Worm (Caenorhabditis elegans): ENCODE measurements around the gene ncx-6.
A peak's percentile ranks its signal among the peaks of the same experiment; 100 is the strongest.

ncx-6 gene

ce11 chrIII:9698635-9699396, 14.9 kb downstream of the ncx-6 start (continued):
- peak; percentile 17 to 78 for TF ChIP-seq mdl-1 (tag; optimal IDR thresholded peaks at IDR 0.05)
- 0 out of 2 replicates have a peak, but pooled peaks have one; percentile 40 for TF ChIP-seq tra-1 (GFP tag; IDR thresholded peaks at IDR 0.05)
- no peak for TF ChIP-seq ama-1 (optimal IDR thresholded peaks at IDR 0.05)
- TF ChIP-seq Y75B8A.6 (GFP tag; IDR thresholded peaks at IDR 0.05), result no peak
- no peak for TF ChIP-seq spr-1 (tag; optimal IDR thresholded peaks at IDR 0.05)
- TF ChIP-seq zag-1 (tag; optimal IDR thresholded peaks at IDR 0.05), result no peak
- no peak for TF ChIP-seq lin-13 (GFP tag; optimal IDR thresholded peaks at IDR 0.05)
- TF ChIP-seq fkh-10 (GFP tag; optimal IDR thresholded peaks at IDR 0.05), result no peak
- no peak for TF ChIP-seq daf-16 (GFP tag; optimal IDR thresholded peaks at IDR 0.05)
- TF ChIP-seq daf-16 (tag; optimal IDR thresholded peaks at IDR 0.05), result no peak
- TF ChIP-seq nhr-6 (tag; optimal IDR thresholded peaks at IDR 0.05), result no peak
- TF ChIP-seq fos-1 (tag; optimal IDR thresholded peaks at IDR 0.05), result no peak
- TF ChIP-seq T20F7.1 (GFP tag; optimal IDR thresholded peaks at IDR 0.05), result no peak
- TF ChIP-seq lin-39 (tag; optimal IDR thresholded peaks at IDR 0.05), result no peak
- no peak for TF ChIP-seq php-3 (GFP tag; IDR thresholded peaks at IDR 0.05)
- no peak for TF ChIP-seq gei-8 (GFP tag; optimal IDR thresholded peaks at IDR 0.05)
- no peak for TF ChIP-seq attf-4 (tag; optimal IDR thresholded peaks at IDR 0.05)
- peak; percentile 77 for TF ChIP-seq mxl-3 (GFP tag; optimal IDR thresholded peaks at IDR 0.05)

ce11 chrIII:9697886-9698285, 15.9 kb downstream of the ncx-6 start:
- TF ChIP-seq hlh-11 (tag; optimal IDR thresholded peaks at IDR 0.05) (no peak), hlh-30 (tag; optimal IDR thresholded peaks at IDR 0.05; ENCODE audit: insufficient read depth) (peak; percentile 48), mxl-3 (GFP tag; optimal IDR thresholded peaks at IDR 0.05) (peak; percentile 44), unc-62 (GFP tag; optimal IDR thresholded peaks at IDR 0.05 in 1 of 2) (peak in 1 of 2 experiments; percentile 87), unc-62 (tag; optimal IDR thresholded peaks at IDR 0.05) (no peak), nhr-28 (tag; optimal IDR thresholded peaks at IDR 0.05) (peak; percentile 5), dpl-1 (GFP tag; optimal IDR thresholded peaks at IDR 0.05) (no peak)

ce11 chrIII:9697323-9697722, 16.4 kb downstream of the ncx-6 start:
- TF ChIP-seq F44E2.7 (GFP tag; IDR thresholded peaks at IDR 0.05) (no peak), nhr-111 (GFP tag; optimal IDR thresholded peaks at IDR 0.05) (no peak), lin-38 (GFP tag; IDR thresholded peaks at IDR 0.05) (no peak), mdl-1 (tag; optimal IDR thresholded peaks at IDR 0.05) (peak in 1 of 2 experiments; percentile 46), ZK337.2 (GFP tag; IDR thresholded peaks at IDR 0.05) (no peak), egl-43 (GFP tag; IDR thresholded peaks at IDR 0.05) (no peak), lsy-2 (tag; optimal IDR thresholded peaks at IDR 0.05) (peak in 1 of 2 experiments; percentile 58), ama-1 (optimal IDR thresholded peaks at IDR 0.05) (no peak), nhr-42 (GFP tag; IDR thresholded peaks at IDR 0.05) (no peak), dve-1 (tag; optimal IDR thresholded peaks at IDR 0.05; ENCODE audit: insufficient read depth) (peak; percentile 49), F37D6.2 (tag; optimal IDR thresholded peaks at IDR 0.05) (peak; percentile 15), ces-1 (GFP tag; optimal IDR thresholded peaks at IDR 0.05) (no peak), mes-2 (tag; optimal IDR thresholded peaks at IDR 0.05; ENCODE audit: poor library complexity, severe bottlenecking) (peak; percentile 73), dmd-8 (GFP tag; IDR thresholded peaks at IDR 0.05) (no peak), nhr-48 (tag; optimal IDR thresholded peaks at IDR 0.05) (no peak), madf-9 (GFP tag; conservative IDR thresholded peaks at IDR 0.05) (no peak), F26F4.8 (GFP tag; conservative IDR thresholded peaks at IDR 0.05) (no peak), tag-97 (GFP tag; IDR thresholded peaks at IDR 0.05) (no peak), mep-1 (tag; optimal IDR thresholded peaks at IDR 0.05) (peak; percentile 73), ceh-28 (tag; optimal IDR thresholded peaks at IDR 0.05) (no peak), fos-1 (tag; optimal IDR thresholded peaks at IDR 0.05) (no peak), unc-39 (tag; optimal IDR thresholded peaks at IDR 0.05) (no peak), nhr-25 (tag; optimal IDR thresholded peaks at IDR 0.05; ENCODE audit: borderline replicate concordance, insufficient read depth) (no peak), lin-1 (GFP tag; IDR thresholded peaks at IDR 0.05) (no peak), unc-130 (GFP tag; optimal IDR thresholded peaks at IDR 0.05) (no peak), snpc-1.2 (GFP tag; IDR thresholded peaks at IDR 0.05) (no peak), lin-39 (tag; optimal IDR thresholded peaks at IDR 0.05) (no peak), T26A8.4 (GFP tag; IDR thresholded peaks at IDR 0.05) (no peak)

Measured in whole organism, L4 larva.